Fruit fly (Drosophila melanogaster) whole organism, embryonic: ENCODE data around the gene alphaTub84B.

Source experiments
- Bdp1 ChIP-seq: fragments of 200-800 bp; sonication (Bioruptor generic); optimal IDR thresholded peaks from 3 replicates; lab custom pipeline; 2016; ENCODE audit warnings: missing biosample characterization, missing genetic modification characterization
- CG10431 ChIP-seq: fragments of 200-800 bp; sonication (Bioruptor generic); optimal IDR thresholded peaks from 3 replicates; lab custom pipeline; 2018; ENCODE audit warnings: missing biosample characterization, mild to moderate bottlenecking, missing genetic modification characterization
- CG12155 ChIP-seq: fragments of 200-800 bp; sonication (Bioruptor generic); optimal IDR thresholded peaks from 3 replicates; lab custom pipeline; 2016; ENCODE audit warnings: missing biosample characterization, missing genetic modification characterization
- CG12299 ChIP-seq: fragments of 200-800 bp; sonication (Bioruptor generic); optimal IDR thresholded peaks from 2 replicates; lab custom pipeline; 2018; ENCODE audit warnings: missing biosample characterization, mild to moderate bottlenecking, missing genetic modification characterization
- CG12769 ChIP-seq: fragments of 200-800 bp; sonication (Bioruptor generic); optimal IDR thresholded peaks from 2 replicates; lab custom pipeline; 2019; ENCODE audit warnings: missing biosample characterization, mild to moderate bottlenecking, missing genetic modification characterization, moderate library complexity
- CG13296 ChIP-seq: fragments of 200-800 bp; sonication (Bioruptor generic); optimal IDR thresholded peaks from 3 replicates; lab custom pipeline; 2018; ENCODE audit warnings: missing biosample characterization, mild to moderate bottlenecking, missing genetic modification characterization
- CG13775 ChIP-seq: fragments of 200-800 bp; sonication (Bioruptor generic); optimal IDR thresholded peaks from 3 replicates; lab custom pipeline; 2017; ENCODE audit warnings: missing biosample characterization, mild to moderate bottlenecking, missing genetic modification characterization
- CG14050 ChIP-seq: fragments of 200-800 bp; sonication (Bioruptor generic); IDR thresholded peaks from 3 replicates; pipeline ENCODE4 v1.3.6; 2022; ENCODE audit warnings: missing biosample characterization, missing genetic modification characterization
- CG14667 ChIP-seq: fragments of 200-800 bp; sonication (Bioruptor generic); IDR thresholded peaks from 2 replicates; pipeline ENCODE4 v1.3.6; 2022; ENCODE audit warnings: missing biosample characterization, missing genetic modification characterization
- CG17359 ChIP-seq: fragments of 200-800 bp; sonication (Bioruptor generic); optimal IDR thresholded peaks from 3 replicates; lab custom pipeline; 2018; ENCODE audit warnings: missing biosample characterization, mild to moderate bottlenecking, missing genetic modification characterization, moderate library complexity
- CG17385 ChIP-seq: fragments of 200-800 bp; sonication (Bioruptor generic); optimal IDR thresholded peaks from 3 replicates; lab custom pipeline; 2018; ENCODE audit warnings: missing biosample characterization, mild to moderate bottlenecking, missing genetic modification characterization
- CG17802 ChIP-seq: fragments of 200-800 bp; sonication (Bioruptor generic); optimal IDR thresholded peaks from 2 replicates; lab custom pipeline; 2018; ENCODE audit warnings: missing biosample characterization, mild to moderate bottlenecking, missing genetic modification characterization, moderate library complexity
- CG18619 ChIP-seq: fragments of 200-800 bp; sonication (Bioruptor generic); optimal IDR thresholded peaks from 3 replicates; lab custom pipeline; 2017; ENCODE audit warnings: missing biosample characterization, mild to moderate bottlenecking, missing genetic modification characterization
- CG2875 ChIP-seq: fragments of 200-800 bp; sonication (Bioruptor generic); optimal IDR thresholded peaks from 2 replicates; lab custom pipeline; 2017; ENCODE audit warnings: missing biosample characterization, mild to moderate bottlenecking, missing genetic modification characterization, missing genetic modification reagents
- CG32767 ChIP-seq: fragments of 200-800 bp; sonication (Bioruptor generic); IDR thresholded peaks from 2 replicates; pipeline ENCODE4 v1.3.6; 2022; ENCODE audit warnings: missing biosample characterization, missing genetic modification characterization
- CG32772 ChIP-seq: fragments of 200-800 bp; sonication (Bioruptor generic); IDR thresholded peaks from 2 replicates; pipeline ENCODE4 v1.3.6; 2022; ENCODE audit warnings: missing biosample characterization, missing genetic modification characterization
- CG6254 ChIP-seq: fragments of 200-800 bp; sonication (Bioruptor generic); optimal IDR thresholded peaks from 3 replicates; lab custom pipeline; 2017; ENCODE audit warnings: mild to moderate bottlenecking, missing biosample characterization, missing genetic modification reagents, missing genetic modification characterization
- CG6654 ChIP-seq: fragments of 200-800 bp; sonication (Bioruptor generic); optimal IDR thresholded peaks from 2 replicates; lab custom pipeline; 2017; ENCODE audit warnings: missing biosample characterization, mild to moderate bottlenecking, missing genetic modification characterization
- CG6683 ChIP-seq: fragments of 200-800 bp; sonication (Bioruptor generic); optimal IDR thresholded peaks from 2 replicates; lab custom pipeline; 2017; ENCODE audit warnings: missing biosample characterization, mild to moderate bottlenecking, missing genetic modification characterization, missing genetic modification reagents
- CG7271 ChIP-seq: fragments of 200-800 bp; sonication (Bioruptor generic); optimal IDR thresholded peaks from 2 replicates; lab custom pipeline; 2018; ENCODE audit warnings: missing biosample characterization, mild to moderate bottlenecking, missing genetic modification characterization, moderate library complexity
- CG7839 ChIP-seq: fragments of 200-800 bp; sonication (Bioruptor generic); optimal IDR thresholded peaks from 3 replicates; lab custom pipeline; 2018; ENCODE audit warnings: missing biosample characterization, mild to moderate bottlenecking, missing genetic modification characterization, moderate library complexity
- CG8281 ChIP-seq: fragments of 200-800 bp; sonication (Bioruptor generic); optimal IDR thresholded peaks from 2 replicates; lab custom pipeline; 2018; ENCODE audit warnings: missing biosample characterization, mild to moderate bottlenecking, missing genetic modification characterization, moderate library complexity
- CG8944 ChIP-seq: fragments of 200-800 bp; sonication (Bioruptor generic); optimal IDR thresholded peaks from 3 replicates; lab custom pipeline; 2016; ENCODE audit warnings: missing biosample characterization, missing genetic modification characterization
- CG9727 ChIP-seq: fragments of 200-800 bp; sonication (Bioruptor generic); optimal IDR thresholded peaks from 3 replicates; lab custom pipeline; 2017; ENCODE audit warnings: missing biosample characterization, mild to moderate bottlenecking, missing genetic modification characterization
- CoRest ChIP-seq: fragments of 200-800 bp; sonication (Bioruptor generic); optimal IDR thresholded peaks from 3 replicates; lab custom pipeline; 2018; ENCODE audit warnings: missing biosample characterization, mild to moderate bottlenecking, missing genetic modification characterization, moderate library complexity
- Dek ChIP-seq: fragments of 200-800 bp; sonication (Bioruptor generic); optimal IDR thresholded peaks from 3 replicates; lab custom pipeline; 2019; ENCODE audit warnings: missing biosample characterization, mild to moderate bottlenecking, missing genetic modification characterization, moderate library complexity
- Dfd ChIP-seq, 2 experiments: fragments of >200 bp; optimal IDR thresholded peaks; 2 replicates each; lab custom pipeline; 2017; ENCODE audit warnings: missing biosample characterization in 2 of 2, missing genetic modification characterization in 2 of 2
- HLH4C ChIP-seq: fragments of 200-800 bp; sonication (Bioruptor generic); IDR thresholded peaks from 3 replicates; pipeline ENCODE4 v1.3.6; 2022; ENCODE audit warnings: missing biosample characterization, missing genetic modification characterization; ENCODE audit not compliant: partially characterized antibody
- HLH54F ChIP-seq: fragments of 200-800 bp; sonication (Bioruptor generic); optimal IDR thresholded peaks from 3 replicates; lab custom pipeline; 2016; ENCODE audit warnings: missing biosample characterization, missing genetic modification characterization
- Hey ChIP-seq: fragments of 200-800 bp; sonication (Bioruptor generic); optimal IDR thresholded peaks from 3 replicates; lab custom pipeline; 2018; ENCODE audit warnings: missing biosample characterization, mild to moderate bottlenecking, missing genetic modification characterization
- MESR4 ChIP-seq: fragments of 200-800 bp; sonication (Bioruptor generic); optimal IDR thresholded peaks from 2 replicates; lab custom pipeline; 2018; ENCODE audit warnings: missing biosample characterization, mild to moderate bottlenecking, missing genetic modification characterization, moderate library complexity
- Mad ChIP-seq: fragments of 200-800 bp; sonication (Bioruptor generic); optimal IDR thresholded peaks from 2 replicates; lab custom pipeline; 2016; ENCODE audit warnings: missing biosample characterization, missing genetic modification characterization
- Opbp ChIP-seq: fragments of 200-800 bp; sonication (Bioruptor generic); IDR thresholded peaks from 3 replicates; pipeline ENCODE4 v1.3.6; 2022; ENCODE audit warnings: missing biosample characterization, missing genetic modification characterization; ENCODE audit not compliant: partially characterized antibody
- Rfx ChIP-seq: fragments of 200-800 bp; sonication (Bioruptor generic); IDR thresholded peaks from 2 replicates; pipeline ENCODE4 v1.3.6; 2022; ENCODE audit warnings: missing biosample characterization, missing genetic modification characterization
- abd-A ChIP-seq: fragments of 200-800 bp; sonication (Bioruptor generic); optimal IDR thresholded peaks from 3 replicates; lab custom pipeline; 2019; ENCODE audit warnings: missing biosample characterization, mild to moderate bottlenecking, missing genetic modification characterization, moderate library complexity
- amos ChIP-seq: fragments of 200-800 bp; sonication (Bioruptor generic); IDR thresholded peaks from 2 replicates; pipeline ENCODE4 v1.3.6; 2022; ENCODE audit warnings: missing biosample characterization, missing genetic modification characterization; ENCODE audit not compliant: partially characterized antibody
- ase ChIP-seq: fragments of 200-800 bp; sonication (Bioruptor generic); IDR thresholded peaks from 3 replicates; pipeline ENCODE4 v1.3.6; 2022; ENCODE audit warnings: missing biosample characterization, missing genetic modification characterization
- bsh ChIP-seq, 2 experiments: fragments of 200-800 bp; sonication (Bioruptor generic); optimal IDR thresholded peaks; 2 replicates each; lab custom pipeline; 2017 to 2018; ENCODE audit warnings: mild to moderate bottlenecking in 2 of 2, missing biosample characterization in 2 of 2, missing genetic modification characterization in 2 of 2, moderate library complexity in 1 of 2
- btn ChIP-seq: fragments of 200-800 bp; sonication (Bioruptor generic); optimal IDR thresholded peaks from 2 replicates; lab custom pipeline; 2016; ENCODE audit warnings: missing biosample characterization, missing genetic modification characterization
- dm ChIP-seq: fragments of 200-800 bp; sonication (Bioruptor generic); optimal IDR thresholded peaks from 3 replicates; lab custom pipeline; 2016; ENCODE audit warnings: missing biosample characterization, missing genetic modification characterization
- dysf ChIP-seq: fragments of 200-800 bp; sonication (Bioruptor generic); IDR thresholded peaks from 3 replicates; pipeline ENCODE4 v1.3.6; 2022; ENCODE audit warnings: missing biosample characterization, missing genetic modification characterization
- gcm ChIP-seq: fragments of 200-800 bp; sonication (Bioruptor generic); optimal IDR thresholded peaks from 2 replicates; lab custom pipeline; 2019; ENCODE audit warnings: missing biosample characterization, mild to moderate bottlenecking, missing genetic modification characterization, moderate library complexity
- grn ChIP-seq: fragments of 200-800 bp; sonication (Bioruptor generic); optimal IDR thresholded peaks from 3 replicates; lab custom pipeline; 2017; ENCODE audit warnings: missing biosample characterization, missing genetic modification characterization
- her ChIP-seq: fragments of 200-800 bp; sonication (Bioruptor generic); optimal IDR thresholded peaks from 2 replicates; lab custom pipeline; 2016; ENCODE audit warnings: missing biosample characterization, missing genetic modification characterization
- lov ChIP-seq, 2 experiments: fragments of 200-800 bp in 1 of 2; fragments of >200 bp in 1 of 2; sonication (Bioruptor generic) in 1 of 2; IDR thresholded peaks in 1 of 2; optimal IDR thresholded peaks in 1 of 2; 2 replicates in 1 of 2; 3 replicates in 1 of 2; pipeline versions ENCODE4 v1.3.6 to Lab custom; 2017 to 2022; ENCODE audit warnings: missing biosample characterization in 1 of 2, missing genetic modification characterization in 1 of 2
- schlank ChIP-seq: fragments of 200-800 bp; sonication (Bioruptor generic); optimal IDR thresholded peaks from 2 replicates; lab custom pipeline; 2018; ENCODE audit warnings: missing biosample characterization, mild to moderate bottlenecking, missing genetic modification characterization
- sens ChIP-seq: fragments of 200-800 bp; sonication (Bioruptor generic); peaks from one replicate; lab custom pipeline; 2016; ENCODE audit warnings: missing biosample characterization, missing genetic modification characterization
- sr ChIP-seq: fragments of 200-800 bp; sonication (Bioruptor generic); IDR thresholded peaks from 3 replicates; pipeline ENCODE4 v1.3.6; 2022; ENCODE audit warnings: missing biosample characterization, missing genetic modification characterization
- ssp ChIP-seq: fragments of 200-800 bp; sonication (Bioruptor generic); IDR thresholded peaks from 2 replicates; pipeline ENCODE4 v1.3.6; 2022; ENCODE audit warnings: missing biosample characterization, missing genetic modification characterization
- tx ChIP-seq: fragments of 200-800 bp; sonication (Bioruptor generic); optimal IDR thresholded peaks from 2 replicates; lab custom pipeline; 2016; ENCODE audit warnings: missing biosample characterization, missing genetic modification characterization

The alphaTub84B gene

DNA sequence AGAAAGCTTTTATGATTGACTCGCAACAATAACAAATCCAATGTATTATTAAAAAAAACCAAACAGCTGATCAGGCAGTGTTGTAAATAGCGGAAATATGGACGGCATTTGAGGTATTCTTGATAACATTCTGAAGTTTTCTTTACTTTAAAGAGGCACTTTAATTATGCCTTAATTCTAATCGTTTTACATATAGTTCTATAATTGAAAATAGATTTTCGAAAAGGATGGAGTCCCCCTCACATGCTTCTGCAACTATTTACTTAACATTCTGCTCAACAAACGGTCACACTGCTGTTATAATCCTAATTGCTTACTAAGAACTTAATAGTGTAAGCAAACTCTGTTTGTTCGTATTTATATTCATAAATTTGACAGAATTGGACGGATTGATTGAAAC, 41.6 kb downstream of the alphaTub84B start, which contains the start of gene CG10068 (continued):
- TF ChIP-seq gcm (GFP tag; lab: Kevin White, UChicago) (peak; percentile 87), CoRest (tag; lab: Kevin White, UChicago) (peak; percentile 88), CG17385 (GFP tag; lab: Kevin White, UChicago) (peak; percentile 84), lov (optimal IDR thresholded peaks at IDR 0.05; lab: Kevin White, UChicago) (no peak), lov (GFP tag; IDR thresholded peaks at IDR 0.05; lab: Robert Waterston, UW) (peak; percentile 94), Bdp1 (peak; percentile 90), CG2875 (peak; percentile 77), CG18619 (GFP tag; lab: Kevin White, UChicago) (peak; percentile 77), dysf (peak; percentile 92), CG14050 (GFP tag; lab: Robert Waterston, UW) (peak; percentile 89), CG10431 (peak; percentile 30), HLH54F (GFP tag; lab: Kevin White, UChicago) (peak; percentile 88), CG32772 (GFP tag; lab: Robert Waterston, UW) (peak; percentile 88), CG13775 (GFP tag; lab: Kevin White, UChicago) (peak; percentile 90), schlank (tag; lab: Kevin White, UChicago) (peak; percentile 45), CG12155 (GFP tag; lab: Kevin White, UChicago) (peak; percentile 85), CG8944 (peak; percentile 83), Hey (tag; lab: Kevin White, UChicago) (no peak), HLH4C (GFP tag; lab: Robert Waterston, UW) (no peak), CG17359 (tag; lab: Kevin White, UChicago) (peak; percentile 90), Dek (tag; lab: Kevin White, UChicago) (peak; percentile 82), Dfd (GFP tag; optimal IDR thresholded peaks at IDR 0.05; lab: Kevin White, UChicago) (no peak), CG12299 (tag; lab: Kevin White, UChicago) (peak; percentile 87), her (GFP tag; lab: Kevin White, UChicago) (peak; percentile 75), CG14667 (peak; percentile 85), MESR4 (GFP tag; lab: Kevin White, UChicago) (peak; percentile 41), sr (GFP tag; lab: Robert Waterston, UW) (no peak; the same call in 1 of the 3 replicates), CG6683 (GFP tag; lab: Kevin White, UChicago) (peak; percentile 71), Rfx (GFP tag; lab: Robert Waterston, UW) (peak; percentile 92), CG17802 (tag; lab: Kevin White, UChicago) (peak; percentile 69), CG8281 (tag; lab: Kevin White, UChicago) (peak; percentile 63), ase (GFP tag; lab: Robert Waterston, UW) (peak; percentile 94), CG9727 (peak; percentile 92), sens (GFP tag; lab: Kevin White, UChicago) (peak; percentile 99), amos (no peak), Opbp (GFP tag; lab: Robert Waterston, UW) (no peak), CG6654 (GFP tag; lab: Kevin White, UChicago) (peak; percentile 56), bsh (GFP tag; optimal IDR thresholded peaks at IDR 0.05; lab: Kevin White, UChicago) (peak; percentile 30 to 91), CG7271 (tag; lab: Kevin White, UChicago) (peak; percentile 92), grn (GFP tag; lab: Kevin White, UChicago) (peak; percentile 13), abd-A (tag; lab: Kevin White, UChicago) (peak; percentile 90), btn (GFP tag; lab: Kevin White, UChicago) (peak; percentile 85), Mad (peak; percentile 83), tx (GFP tag; lab: Kevin White, UChicago) (peak; percentile 80), dm (GFP tag; lab: Kevin White, UChicago) (peak; percentile 62), CG7839 (tag; lab: Kevin White, UChicago) (peak; percentile 88), CG6254 (GFP tag; lab: Kevin White, UChicago) (peak; percentile 85), CG12769 (peak; percentile 77), ssp (GFP tag; lab: Robert Waterston, UW) (peak; percentile 70), CG13296 (GFP tag; lab: Kevin White, UChicago) (peak; percentile 77), CG32767 (peak; percentile 81)
